Worm (Caenorhabditis elegans) whole organism, young adult: ENCODE measurements around the gene tbg-1.
A peak's percentile ranks its signal among the peaks of the same experiment; 100 is the strongest.

Experiments
- C17E4.6 ChIP-seq: fragments of 200-800 bp; sonication (Bioruptor generic); IDR thresholded peaks from 2 replicates; pipeline ENCODE4 v1.3.6; 2022; ENCODE audit warnings: missing genetic modification reagents, missing genetic modification characterization, missing compliant biosample characterization
- K11D2.4 ChIP-seq: fragments of 200-800 bp; sonication (Bioruptor generic); IDR thresholded peaks from 2 replicates; pipeline ENCODE4 v1.3.6; 2022; ENCODE audit warnings: missing genetic modification reagents, missing genetic modification characterization, missing compliant biosample characterization
- ccch-3 ChIP-seq: fragments of 200-800 bp; sonication (Bioruptor generic); optimal IDR thresholded peaks from 2 replicates; lab custom pipeline; 2018; ENCODE audit warnings: mild to moderate bottlenecking, missing genetic modification characterization, missing compliant biosample characterization
- dpl-1 ChIP-seq: fragments of 150-350 bp; optimal IDR thresholded peaks from 2 replicates; lab custom pipeline; 2014; ENCODE audit warnings: missing biosample characterization, missing genetic modification reagents, missing genetic modification characterization
- madf-8 ChIP-seq: fragments of 200-800 bp; sonication (Bioruptor generic); conservative IDR thresholded peaks from 2 replicates; pipeline ENCODE4 v1.3.6; 2022; ENCODE audit warnings: missing genetic modification reagents, missing genetic modification characterization, missing compliant biosample characterization
- snpc-1.1 ChIP-seq: sonication (generic microtip); optimal IDR thresholded peaks from 2 replicates; lab custom pipeline; 2017; ENCODE audit warnings: missing genetic modification characterization, mild to moderate bottlenecking, missing compliant biosample characterization, antibody characterized with exemption, moderate library complexity, missing genotype, missing genetic modification reagents; ENCODE audit not compliant: insufficient read depth
- snpc-4 ChIP-seq, 5 experiments: fragments of 150-350 bp in 1 of 5; sonication (generic microtip) in 4 of 5; optimal IDR thresholded peaks; 2 replicates each; lab custom pipeline; 2014 to 2018; ENCODE audit warnings: missing genetic modification characterization in 5 of 5, missing biosample characterization in 3 of 5, antibody characterized with exemption in 2 of 5, mild to moderate bottlenecking in 2 of 5, missing compliant biosample characterization in 2 of 5, missing genotype in 2 of 5, moderate library complexity in 2 of 5, missing genetic modification reagents in 1 of 5
- zfh-2 ChIP-seq: fragments of 200-800 bp; sonication (Bioruptor generic); conservative IDR thresholded peaks from 2 replicates; pipeline ENCODE4 v1.3.6; 2022; ENCODE audit warnings: missing genetic modification reagents, missing genetic modification characterization, missing compliant biosample characterization
- ztf-25 ChIP-seq: fragments of 200-800 bp; sonication (Bioruptor generic); IDR thresholded peaks from 2 replicates; pipeline ENCODE4 v1.3.6; 2022; ENCODE audit warnings: missing genetic modification reagents, missing genetic modification characterization, missing compliant biosample characterization

- peak; percentile 67 for TF ChIP-seq snpc-1.1 (tag; lab: Kevin White, UChicago)
- TF ChIP-seq ztf-25, result 0 out of 2 replicates have a peak, but pooled peaks have one; percentile 56
- TF ChIP-seq zfh-2 (GFP tag; lab: Robert Waterston, UW), result no peak
- peak; percentile 32 for TF ChIP-seq madf-8 (GFP tag; lab: Robert Waterston, UW)
- peak; percentile 10 for TF ChIP-seq dpl-1
- no peak for TF ChIP-seq ccch-3
- no peak for TF ChIP-seq snpc-4 (GFP tag; optimal IDR thresholded peaks at IDR 0.05; lab: Kevin White, UChicago)
- peak in 3 of 4 experiments; percentile 55 to 76 (median 58) for TF ChIP-seq snpc-4 (tag; optimal IDR thresholded peaks at IDR 0.05; lab: Kevin White, UChicago)
- peak; percentile 48; the same call in 1 of the 2 replicates for TF ChIP-seq C17E4.6 (GFP tag; lab: Robert Waterston, UW)
- peak; percentile 33; the same call in 1 of the 2 replicates for TF ChIP-seq K11D2.4 (GFP tag; lab: Robert Waterston, UW)
Observed at ce11 chrIII:9629855-9630254, 901 bp upstream of the tbg-1 start, which contains the start of gene rpac-19.
